Worm (Caenorhabditis elegans): Measurements from ENCODE around the gene ZC262.4.

DNA sequence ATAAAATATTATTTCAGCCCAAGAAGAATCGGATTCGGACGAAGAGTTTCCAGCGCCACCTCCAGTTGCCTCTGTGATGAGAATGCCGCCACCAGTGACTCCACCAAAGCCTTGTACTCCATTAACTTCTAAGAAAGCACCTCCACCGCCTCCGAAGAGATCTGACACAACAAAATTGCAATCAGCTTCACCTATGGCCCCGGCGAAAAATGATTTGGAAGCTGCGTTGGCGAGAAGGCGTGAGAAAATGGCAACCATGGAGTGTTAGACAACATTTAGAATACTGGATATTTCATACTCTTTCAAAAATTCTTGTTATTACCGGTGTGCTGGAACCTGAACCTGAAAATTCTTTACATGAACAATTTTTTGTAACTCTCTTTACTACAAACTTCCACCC lies 29.0 kb downstream of the ZC262.4 start:
- TF ChIP-seq snpc-4 (tag; optimal IDR thresholded peaks at IDR 0.05) (no peak), nhr-11 (tag; optimal IDR thresholded peaks at IDR 0.05) (no peak), nhr-237 (tag; optimal IDR thresholded peaks at IDR 0.05) (no peak), egl-27 (tag; optimal IDR thresholded peaks at IDR 0.05) (no peak), ztf-11 (tag; optimal IDR thresholded peaks at IDR 0.05) (no peak)

Data from whole organism, L2 larva.